Worm (Caenorhabditis elegans): ENCODE measurements around the gene F16F9.4.

DNA sequence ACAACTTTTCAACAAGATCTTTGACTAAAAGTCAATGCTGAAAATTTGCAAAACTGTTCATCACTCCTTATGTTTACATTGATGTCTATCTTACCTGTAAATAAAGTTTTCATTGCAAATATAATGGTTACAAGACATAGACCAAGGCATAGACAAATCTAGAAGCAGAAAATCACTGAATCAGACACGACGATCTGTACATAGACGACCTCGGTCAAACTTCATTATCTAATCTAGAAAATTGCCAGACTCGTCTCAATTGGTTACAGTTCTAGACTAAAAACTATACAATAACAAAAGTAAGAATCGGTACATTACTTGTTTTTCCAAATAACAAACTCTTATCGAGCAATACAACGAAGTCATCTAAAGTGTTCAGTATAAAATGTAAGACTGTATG, 37.8 kb upstream of the F16F9.4 start, which contains the start of gene grd-4:
- TF ChIP-seq dmd-4 (tag; optimal IDR thresholded peaks at IDR 0.05; ENCODE audit: borderline replicate concordance): no peak
- TF ChIP-seq nhr-11 (tag; optimal IDR thresholded peaks at IDR 0.05): no peak
- TF ChIP-seq rnt-1 (tag; optimal IDR thresholded peaks at IDR 0.05): no peak
- TF ChIP-seq ceh-14 (tag; optimal IDR thresholded peaks at IDR 0.05): no peak
- no peak for TF ChIP-seq elt-2 (tag; optimal IDR thresholded peaks at IDR 0.05)
